In genomic region chr3L:12392758-12393157, dm6 we compare ENCODE assay signal across 2 fruit fly cellular contexts.
TF ChIP-seq lines count a peak whose summit lies in the region.

No protein-coding gene starts in this region.

- no peak for TF ChIP-seq CTCF in whole organism, embryonic (GFP tag; optimal IDR thresholded peaks at IDR 0.05; lab: Kevin White, UChicago)

TF ChIP-seq in whole organism, embryonic, 481 proteins besides CTCF, POLR2A, EP300 and RAD21 (continues in another document):
- TF ChIP-seq CG10979 (tag; optimal IDR thresholded peaks at IDR 0.05; lab: Kevin White, UChicago) (no peak), crc (GFP tag; optimal IDR thresholded peaks at IDR 0.05; lab: Kevin White, UChicago) (no peak), CG10959 (GFP tag; IDR thresholded peaks at IDR 0.05; lab: Robert Waterston, UW) (no peak), crp (GFP tag; optimal IDR thresholded peaks at IDR 0.05; lab: Kevin White, UChicago) (no peak), pita (GFP tag; optimal IDR thresholded peaks at IDR 0.05; lab: Kevin White, UChicago) (no peak), wek (GFP tag; optimal IDR thresholded peaks at IDR 0.05; lab: Kevin White, UChicago) (peak; percentile 43), CG12155 (GFP tag; optimal IDR thresholded peaks at IDR 0.05; lab: Kevin White, UChicago) (no peak), CG1832 (GFP tag; optimal IDR thresholded peaks at IDR 0.05; lab: Kevin White, UChicago) (no peak), CG17912 (GFP tag; optimal IDR thresholded peaks at IDR 0.05; lab: Kevin White, UChicago) (no peak), sqz (GFP tag; optimal IDR thresholded peaks at IDR 0.05; lab: Kevin White, UChicago) (no peak), cwo (GFP tag; optimal IDR thresholded peaks at IDR 0.05; lab: Kevin White, UChicago) (no peak), ro (GFP tag; IDR thresholded peaks at IDR 0.05; lab: Robert Waterston, UW) (no peak), ato (GFP tag; IDR thresholded peaks at IDR 0.05; lab: Robert Waterston, UW; ENCODE audit: partially characterized antibody) (no peak), CG13296 (GFP tag; optimal IDR thresholded peaks at IDR 0.05; lab: Kevin White, UChicago) (peak; percentile 18), CG12236 (GFP tag; optimal IDR thresholded peaks at IDR 0.05; lab: Kevin White, UChicago) (no peak), ttk (GFP tag; IDR thresholded peaks at IDR 0.05; lab: Robert Waterston, UW) (no peak), CG12071 (GFP tag; optimal IDR thresholded peaks at IDR 0.05; lab: Kevin White, UChicago) (peak; percentile 43), CG9437 (GFP tag; optimal IDR thresholded peaks at IDR 0.05; lab: Kevin White, UChicago) (no peak), gro (GFP tag; optimal IDR thresholded peaks at IDR 0.05; lab: Kevin White, UChicago) (peak; percentile 26), unpg (GFP tag; optimal IDR thresholded peaks at IDR 0.05; lab: Kevin White, UChicago) (no peak), Awh (GFP tag; IDR thresholded peaks at IDR 0.05; lab: Robert Waterston, UW) (no peak), HmgD (GFP tag; optimal IDR thresholded peaks at IDR 0.05; lab: Kevin White, UChicago) (no peak), Hand (GFP tag; optimal IDR thresholded peaks at IDR 0.05; lab: Kevin White, UChicago) (no peak), TFAM (GFP tag; optimal IDR thresholded peaks at IDR 0.05; lab: Kevin White, UChicago) (no peak), Med (GFP tag; lab: Kevin White, UChicago) (peak; percentile 63), CG9817 (tag; optimal IDR thresholded peaks at IDR 0.05; lab: Kevin White, UChicago) (no peak), Xrp1 (GFP tag; IDR thresholded peaks at IDR 0.05; lab: Robert Waterston, UW) (no peak), tap (tag; optimal IDR thresholded peaks at IDR 0.05; lab: Kevin White, UChicago) (no peak), hbn (GFP tag; IDR thresholded peaks at IDR 0.05; lab: Robert Waterston, UW; ENCODE audit: partially characterized antibody) (no peak), sna (GFP tag; IDR thresholded peaks at IDR 0.05; lab: Robert Waterston, UW; ENCODE audit: partially characterized antibody) (no peak), lab (GFP tag; optimal IDR thresholded peaks at IDR 0.05; lab: Kevin White, UChicago) (peak; percentile 19), trem (tag; optimal IDR thresholded peaks at IDR 0.05; lab: Kevin White, UChicago) (no peak), Lhr (GFP tag; optimal IDR thresholded peaks at IDR 0.05; lab: Kevin White, UChicago) (no peak), CG7987 (GFP tag; optimal IDR thresholded peaks at IDR 0.05; lab: Kevin White, UChicago) (peak; percentile 37), CG10543 (GFP tag; optimal IDR thresholded peaks at IDR 0.05; lab: Kevin White, UChicago) (peak; percentile 4), CG3726 (GFP tag; IDR thresholded peaks at IDR 0.05; lab: Robert Waterston, UW) (no peak), Vsx1 (GFP tag; optimal IDR thresholded peaks at IDR 0.05; lab: Kevin White, UChicago) (peak; percentile 66), Asciz (GFP tag; optimal IDR thresholded peaks at IDR 0.05; lab: Kevin White, UChicago) (peak; percentile 17), CG17802 (tag; optimal IDR thresholded peaks at IDR 0.05; lab: Kevin White, UChicago) (no peak), CG31365 (tag; optimal IDR thresholded peaks at IDR 0.05; lab: Kevin White, UChicago) (peak; percentile 13), eve (GFP tag; optimal IDR thresholded peaks at IDR 0.05; lab: Kevin White, UChicago) (peak in 1 of 2 experiments; percentile 48), CG16815 (GFP tag; optimal IDR thresholded peaks at IDR 0.05; lab: Kevin White, UChicago) (no peak), fd96Cb (tag; optimal IDR thresholded peaks at IDR 0.05; lab: Kevin White, UChicago) (no peak), CG10321 (GFP tag; IDR thresholded peaks at IDR 0.05; lab: Robert Waterston, UW) (no peak), CG12299 (tag; optimal IDR thresholded peaks at IDR 0.05; lab: Kevin White, UChicago) (no peak), otp (GFP tag; IDR thresholded peaks at IDR 0.05; lab: Robert Waterston, UW) (no peak), wor (GFP tag; IDR thresholded peaks at IDR 0.05; lab: Robert Waterston, UW) (no peak), CG12744 (GFP tag; optimal IDR thresholded peaks at IDR 0.05; lab: Kevin White, UChicago) (no peak)

TF ChIP-seq in whole organism, prepupa, 60 proteins besides CTCF, POLR2A, EP300 and RAD21:
- no peak for TF ChIP-seq spab (GFP tag; optimal IDR thresholded peaks at IDR 0.05; lab: Kevin White, UChicago)
- TF ChIP-seq fd85E (GFP tag; optimal IDR thresholded peaks at IDR 0.05; lab: Kevin White, UChicago): no peak
- TF ChIP-seq net (GFP tag; optimal IDR thresholded peaks at IDR 0.05; lab: Kevin White, UChicago): no peak
- no peak for TF ChIP-seq CG15336 (GFP tag; IDR thresholded peaks at IDR 0.05; lab: Robert Waterston, UW)
- TF ChIP-seq CG8632 (GFP tag; optimal IDR thresholded peaks at IDR 0.05; lab: Kevin White, UChicago): no peak
- TF ChIP-seq fkh (GFP tag; optimal IDR thresholded peaks at IDR 0.05; lab: Kevin White, UChicago): peak; percentile 37
